Worm (Caenorhabditis elegans) whole organism, late embryonic: ENCODE data around the gene F10E7.9.

Experiments
- K09A11.1 ChIP-seq: sonication (generic microtip); optimal IDR thresholded peaks from 2 replicates; lab custom pipeline; 2017; ENCODE audit warnings: antibody characterized with exemption, mild to moderate bottlenecking, missing genetic modification characterization, missing compliant biosample characterization; ENCODE audit not compliant: insufficient read depth
- Y22D7AL.16 ChIP-seq: sonication (generic microtip); optimal IDR thresholded peaks from 2 replicates; lab custom pipeline; 2016; ENCODE audit warnings: missing genetic modification characterization, missing compliant biosample characterization
- ama-1 ChIP-seq: fragments of 150-350 bp; optimal IDR thresholded peaks from 2 replicates; lab custom pipeline; 2014
- ceh-14 ChIP-seq: sonication (generic microtip); optimal IDR thresholded peaks from 2 replicates; lab custom pipeline; 2016; ENCODE audit warnings: missing genotype, missing genetic modification characterization, missing compliant biosample characterization
- ceh-18 ChIP-seq: sonication (generic microtip); optimal IDR thresholded peaks from 2 replicates; lab custom pipeline; 2016; ENCODE audit warnings: missing genetic modification characterization, missing compliant biosample characterization
- nfya-1 ChIP-seq: sonication (generic microtip); optimal IDR thresholded peaks from 2 replicates; lab custom pipeline; 2017; ENCODE audit warnings: missing genetic modification characterization, mild to moderate bottlenecking, missing compliant biosample characterization, antibody characterized with exemption, moderate library complexity
- nhr-11 ChIP-seq: fragments of 150-350 bp; optimal IDR thresholded peaks from 2 replicates; lab custom pipeline; 2014; ENCODE audit warnings: missing biosample characterization, missing genetic modification characterization
- npax-4 ChIP-seq: sonication (generic microtip); optimal IDR thresholded peaks from 2 replicates; lab custom pipeline; 2016; ENCODE audit warnings: missing genetic modification characterization, missing compliant biosample characterization
- pha-4 ChIP-seq: fragments of 150-350 bp; optimal IDR thresholded peaks from 2 replicates; lab custom pipeline; 2018; ENCODE audit warnings: missing biosample characterization, missing genetic modification reagents, missing genetic modification characterization
- pqm-1 ChIP-seq: sonication (generic microtip); optimal IDR thresholded peaks from 2 replicates; lab custom pipeline; 2016; ENCODE audit warnings: missing genetic modification characterization, missing compliant biosample characterization

DNA sequence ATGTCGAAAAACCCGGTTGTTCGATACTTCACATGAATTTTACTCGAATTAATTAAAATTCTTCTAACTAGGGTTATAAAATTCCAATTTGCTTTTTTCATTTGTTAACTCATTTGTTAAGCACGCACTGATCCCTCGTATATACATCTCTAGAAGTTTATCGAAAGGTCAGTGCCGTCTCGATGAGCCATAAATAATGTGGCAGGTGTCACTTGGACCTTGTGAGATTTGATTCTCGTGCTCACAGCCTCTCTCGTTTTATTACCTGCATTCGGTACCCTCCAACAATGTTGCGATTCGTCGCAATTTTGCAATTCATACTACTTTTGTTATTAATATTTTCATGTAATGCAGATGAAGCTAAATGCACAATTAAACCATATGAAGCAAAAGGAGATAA, 6.5 kb upstream of the F10E7.9 start, which contains the start of gene spon-1:
- TF ChIP-seq pqm-1 (tag; lab: Kevin White, UChicago) (no peak), pha-4 (no peak), ama-1 (no peak), nhr-11 (tag; lab: Kevin White, UChicago) (no peak), K09A11.1 (tag; lab: Kevin White, UChicago) (no peak), ceh-18 (no peak), npax-4 (tag; lab: Kevin White, UChicago) (no peak), nfya-1 (tag; lab: Kevin White, UChicago) (no peak), Y22D7AL.16 (tag; lab: Kevin White, UChicago) (no peak), ceh-14 (tag; lab: Kevin White, UChicago) (no peak)
